Fruit fly (Drosophila melanogaster): ENCODE measurements around the gene msd5.

Gene msd5

DNA sequence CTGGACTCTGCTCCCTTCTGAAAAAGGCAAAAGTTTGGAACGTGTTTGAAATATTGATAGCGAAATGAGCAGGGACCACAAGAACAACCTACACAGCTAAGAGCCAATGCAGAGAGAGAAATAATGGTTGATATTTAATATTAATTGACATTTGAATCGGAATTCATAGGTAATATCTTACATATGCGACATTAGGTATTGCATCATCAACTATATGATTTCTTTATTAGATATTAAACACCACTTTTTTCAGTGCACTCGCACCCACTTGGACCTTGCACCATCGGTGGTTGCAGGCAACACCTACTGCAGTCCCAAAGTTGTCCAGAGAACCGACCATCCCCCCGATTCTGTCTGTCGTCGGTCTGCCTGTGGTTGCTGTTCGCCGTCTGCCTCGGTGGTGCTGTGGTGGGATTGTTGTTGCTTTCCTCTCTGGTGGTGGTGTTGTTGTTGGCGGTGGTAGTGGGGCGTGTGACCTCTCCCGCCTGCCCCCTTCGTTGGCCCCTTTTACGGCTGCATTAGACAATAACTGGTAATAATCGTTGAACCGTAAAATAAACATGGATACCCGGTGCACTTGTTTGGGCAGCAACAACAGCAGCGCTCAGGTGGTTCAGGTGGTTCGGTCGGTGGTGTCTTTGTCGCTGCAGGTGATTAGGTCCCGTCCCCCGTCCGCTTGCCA lies 46.1 kb upstream of the msd5 start (continued):
- peak; percentile 62 for TF ChIP-seq CG10209 (GFP tag; optimal IDR thresholded peaks at IDR 0.05)
- TF ChIP-seq TFAM (GFP tag; optimal IDR thresholded peaks at IDR 0.05), result no peak
- TF ChIP-seq fu2 (GFP tag; optimal IDR thresholded peaks at IDR 0.05), result no peak
- no peak for TF ChIP-seq CG7987 (GFP tag; optimal IDR thresholded peaks at IDR 0.05)
- no peak for TF ChIP-seq vnd (GFP tag; IDR thresholded peaks at IDR 0.05; ENCODE audit: partially characterized antibody)
- peak; percentile 41 for TF ChIP-seq CG30403 (GFP tag; optimal IDR thresholded peaks at IDR 0.05)
- TF ChIP-seq Chrac-16 (GFP tag; optimal IDR thresholded peaks at IDR 0.05), result peak; percentile 50
- TF ChIP-seq Dp (GFP tag; optimal IDR thresholded peaks at IDR 0.05), result no peak
- TF ChIP-seq Bdp1 (GFP tag; optimal IDR thresholded peaks at IDR 0.05), result no peak
- TF ChIP-seq onecut (GFP tag; IDR thresholded peaks at IDR 0.05), result peak; percentile 47
- no peak for TF ChIP-seq CG4282 (GFP tag; optimal IDR thresholded peaks at IDR 0.05)
- TF ChIP-seq danr (GFP tag; IDR thresholded peaks at IDR 0.05), result 0 out of 2 replicates have a peak, but pooled peaks have one; percentile 14
- TF ChIP-seq CG10565 (GFP tag; optimal IDR thresholded peaks at IDR 0.05), result no peak
- peak; percentile 69 for TF ChIP-seq tap (tag; optimal IDR thresholded peaks at IDR 0.05)
- peak; percentile 40 for TF ChIP-seq CG18619 (GFP tag; optimal IDR thresholded peaks at IDR 0.05)
- peak; percentile 41; the same call in 1 of the 3 replicates for TF ChIP-seq H15 (GFP tag; IDR thresholded peaks at IDR 0.05)
- TF ChIP-seq schlank (tag; optimal IDR thresholded peaks at IDR 0.05), result no peak
- no peak for TF ChIP-seq ERR (GFP tag; optimal IDR thresholded peaks at IDR 0.05)
- no peak for TF ChIP-seq dan (GFP tag; IDR thresholded peaks at IDR 0.05)
- TF ChIP-seq Nf-YC (tag; optimal IDR thresholded peaks at IDR 0.05), result no peak
- peak; percentile 49; the same call in 1 of the 2 replicates for TF ChIP-seq sens-2 (GFP tag; IDR thresholded peaks at IDR 0.05)
- TF ChIP-seq MBD-R2 (GFP tag; IDR thresholded peaks at IDR 0.05), result 0 out of 2 replicates have a peak, but pooled peaks have one; percentile 14
- no peak for TF ChIP-seq rib (GFP tag; IDR thresholded peaks at IDR 0.05)
- TF ChIP-seq tio (GFP tag; optimal IDR thresholded peaks at IDR 0.05), result no peak
- TF ChIP-seq CG4617 (GFP tag; optimal IDR thresholded peaks at IDR 0.05; ENCODE audit: borderline replicate concordance), result peak; percentile 8
- TF ChIP-seq CG15269 (tag; optimal IDR thresholded peaks at IDR 0.05), result peak; percentile 39
- no peak for TF ChIP-seq CG3163 (GFP tag; optimal IDR thresholded peaks at IDR 0.05)
- peak; percentile 53; the same call in 1 of the 2 replicates for TF ChIP-seq CG32767 (GFP tag; IDR thresholded peaks at IDR 0.05)
- TF ChIP-seq ap (GFP tag; IDR thresholded peaks at IDR 0.05), result peak; percentile 31; the same call in 1 of the 2 replicates
- no peak for TF ChIP-seq kay (GFP tag; optimal IDR thresholded peaks at IDR 0.05)
- peak; percentile 56 for TF ChIP-seq CG11696 (GFP tag; IDR thresholded peaks at IDR 0.05)
- TF ChIP-seq Usf (GFP tag; optimal IDR thresholded peaks at IDR 0.05), result peak; percentile 12
- no peak for TF ChIP-seq Lim3 (GFP tag; IDR thresholded peaks at IDR 0.05)
- no peak for TF ChIP-seq pita (GFP tag; optimal IDR thresholded peaks at IDR 0.05)
- TF ChIP-seq Lhr (GFP tag; optimal IDR thresholded peaks at IDR 0.05), result peak; percentile 36
- peak; percentile 72 for TF ChIP-seq CG2678 (tag; optimal IDR thresholded peaks at IDR 0.05)
- TF ChIP-seq shn (GFP tag; optimal IDR thresholded peaks at IDR 0.05), result no peak
- TF ChIP-seq ranshi (GFP tag; IDR thresholded peaks at IDR 0.05), result 0 out of 2 replicates have a peak, but pooled peaks have one; percentile 27
- TF ChIP-seq CG10543 (GFP tag; optimal IDR thresholded peaks at IDR 0.05), result no peak
- peak; percentile 78 for TF ChIP-seq CG10979 (tag; optimal IDR thresholded peaks at IDR 0.05)
- TF ChIP-seq Med (GFP tag), result peak; percentile 89
- TF ChIP-seq ash1 (GFP tag; optimal IDR thresholded peaks at IDR 0.05), result no peak
- peak; percentile 57 for TF ChIP-seq ewg (GFP tag; optimal IDR thresholded peaks at IDR 0.05)
- no peak for TF ChIP-seq CG17612 (GFP tag; IDR thresholded peaks at IDR 0.05)
- TF ChIP-seq Sin3A (optimal IDR thresholded peaks at IDR 0.05), result no peak
- no peak for TF ChIP-seq CG15514 (GFP tag; optimal IDR thresholded peaks at IDR 0.05)
- no peak for TF ChIP-seq cato (GFP tag; optimal IDR thresholded peaks at IDR 0.05; ENCODE audit: borderline replicate concordance)
- TF ChIP-seq hbn (GFP tag; IDR thresholded peaks at IDR 0.05; ENCODE audit: partially characterized antibody), result no peak
- TF ChIP-seq CG11247 (GFP tag; IDR thresholded peaks at IDR 0.05), result no peak; the same call in 1 of the 2 replicates
- no peak for TF ChIP-seq ac (GFP tag; optimal IDR thresholded peaks at IDR 0.05)

Data from whole organism, embryonic.